Fruit fly (Drosophila melanogaster): ENCODE measurements around the gene CG2772.

DNA sequence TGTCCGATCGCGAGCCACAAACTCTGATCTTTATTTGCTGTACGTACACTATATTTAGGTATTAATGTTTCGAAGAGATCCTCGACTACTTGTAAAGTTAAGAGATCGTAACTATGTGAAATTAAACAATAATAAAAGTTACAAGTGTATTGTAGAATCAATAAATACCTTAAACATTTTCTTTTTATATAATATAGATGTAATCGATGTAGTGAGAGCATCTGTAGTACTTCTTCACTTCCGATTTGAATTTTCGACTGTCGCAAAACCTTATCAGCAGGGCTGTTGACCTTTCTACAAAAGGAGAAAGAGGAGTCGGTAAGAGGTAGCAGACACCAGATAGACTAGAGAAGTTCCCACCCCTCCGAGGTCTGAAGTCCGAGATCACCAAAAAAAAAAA lies 29.4 kb downstream of the CG2772 start:
- TF ChIP-seq CG8478 (optimal IDR thresholded peaks at IDR 0.05): no peak
- no peak for TF ChIP-seq EcR (GFP tag; optimal IDR thresholded peaks at IDR 0.05)
- no peak for TF ChIP-seq psq (optimal IDR thresholded peaks at IDR 0.05)
- no peak for TF ChIP-seq usp (GFP tag; optimal IDR thresholded peaks at IDR 0.05)
